Fruit fly (Drosophila melanogaster): Measurements from ENCODE around the gene KrT95D.
A peak's percentile ranks its signal among the peaks of the same experiment; 100 is the strongest.

Gene KrT95D

DNA sequence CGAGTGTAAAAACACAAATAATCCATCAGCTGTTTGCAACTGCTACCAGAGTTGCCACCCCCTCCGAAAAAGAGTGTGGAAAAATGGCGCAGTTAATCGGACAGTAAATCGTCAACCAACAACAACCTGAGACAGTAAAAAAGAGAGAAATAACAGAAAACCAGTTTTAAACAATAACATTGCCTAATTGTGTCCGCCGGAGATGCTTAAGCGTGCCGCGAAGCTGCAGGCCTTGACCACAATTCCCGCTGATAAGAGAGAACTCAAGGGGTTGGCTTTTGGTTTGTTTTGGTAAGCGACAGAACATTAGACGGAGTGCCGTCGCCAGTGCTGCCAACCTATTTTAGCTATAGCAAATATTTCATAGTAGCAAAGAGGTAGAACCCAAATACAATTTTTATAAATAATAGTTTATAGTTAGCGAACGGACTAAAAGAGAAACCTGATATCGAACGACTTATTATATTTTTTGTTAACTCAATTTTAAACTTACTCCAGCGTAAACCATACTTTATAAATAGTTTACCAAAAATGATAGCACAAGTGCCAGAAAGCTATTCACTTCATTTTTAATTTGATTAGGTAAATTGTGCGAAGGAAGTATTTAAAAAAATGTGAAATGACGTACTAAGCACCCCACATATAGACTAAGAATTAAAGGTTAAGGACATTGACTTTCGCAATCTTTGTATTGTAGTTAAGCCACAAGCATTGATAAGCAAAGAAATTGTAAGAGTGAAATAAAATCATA, 19.2 kb upstream of the KrT95D start, which contains the start of the genes Atg6 and Pisd (continued):
- TF ChIP-seq hb (GFP tag; IDR thresholded peaks at IDR 0.05; ENCODE audit: partially characterized antibody): no peak
- TF ChIP-seq bab2 (GFP tag; optimal IDR thresholded peaks at IDR 0.05): no peak
- TF ChIP-seq CG31224 (GFP tag; IDR thresholded peaks at IDR 0.05): 0 out of 2 replicates have a peak, but pooled peaks have one; percentile 15
- peak; percentile 39 for TF ChIP-seq Side (GFP tag; optimal IDR thresholded peaks at IDR 0.05)
- peak; percentile 25 for TF ChIP-seq gem (tag; optimal IDR thresholded peaks at IDR 0.05)
- no peak for TF ChIP-seq tll (GFP tag; optimal IDR thresholded peaks at IDR 0.05)
- no peak for TF ChIP-seq D19B (GFP tag; optimal IDR thresholded peaks at IDR 0.05)
- no peak for TF ChIP-seq yki (optimal IDR thresholded peaks at IDR 0.05)
- no peak for TF ChIP-seq CG15696 (tag; optimal IDR thresholded peaks at IDR 0.05)
- no peak for TF ChIP-seq CG8089 (GFP tag; optimal IDR thresholded peaks at IDR 0.05)
- TF ChIP-seq Sry-β (GFP tag; optimal IDR thresholded peaks at IDR 0.05): peak; percentile 88
- TF ChIP-seq sisA (GFP tag; IDR thresholded peaks at IDR 0.05): no peak
- TF ChIP-seq trem (tag; optimal IDR thresholded peaks at IDR 0.05): peak; percentile 97
- no peak for TF ChIP-seq Ets65A (GFP tag)
- TF ChIP-seq CG11093 (GFP tag; IDR thresholded peaks at IDR 0.05): no peak
- TF ChIP-seq Ptx1 (GFP tag; IDR thresholded peaks at IDR 0.05): no peak
- TF ChIP-seq Sox102F (GFP tag; optimal IDR thresholded peaks at IDR 0.05): no peak
- peak; percentile 21 for TF ChIP-seq CG10979 (tag; optimal IDR thresholded peaks at IDR 0.05)
- TF ChIP-seq eve (GFP tag; optimal IDR thresholded peaks at IDR 0.05): no peak
- TF ChIP-seq CG2889 (GFP tag; IDR thresholded peaks at IDR 0.05): no peak
- TF ChIP-seq CG3995 (GFP tag; optimal IDR thresholded peaks at IDR 0.05): no peak
- TF ChIP-seq CG13775 (GFP tag; optimal IDR thresholded peaks at IDR 0.05): no peak
- no peak for TF ChIP-seq sc (optimal IDR thresholded peaks at IDR 0.05)
- TF ChIP-seq sc (GFP tag; optimal IDR thresholded peaks at IDR 0.05): no peak
- no peak for TF ChIP-seq Elba2 (GFP tag; optimal IDR thresholded peaks at IDR 0.05)
- peak; percentile 5 for TF ChIP-seq CG12299 (tag; optimal IDR thresholded peaks at IDR 0.05)
- TF ChIP-seq CG12769 (tag; optimal IDR thresholded peaks at IDR 0.05): peak; percentile 75
- no peak for TF ChIP-seq gt (GFP tag; IDR thresholded peaks at IDR 0.05)
- TF ChIP-seq CG31441 (GFP tag; IDR thresholded peaks at IDR 0.05): no peak; the same call in 1 of the 2 replicates
- 0 out of 2 replicates have a peak, but pooled peaks have one; percentile 20 for TF ChIP-seq ranshi (GFP tag; IDR thresholded peaks at IDR 0.05)
- TF ChIP-seq corto (GFP tag; optimal IDR thresholded peaks at IDR 0.05): peak; percentile 6
- peak; percentile 35 for TF ChIP-seq CG15269 (tag; optimal IDR thresholded peaks at IDR 0.05)
- 0 out of 3 replicates have a peak, but pooled peaks have one; percentile 32 for TF ChIP-seq HLH4C (GFP tag; IDR thresholded peaks at IDR 0.05; ENCODE audit: partially characterized antibody)
- TF ChIP-seq Chrac-16 (GFP tag; optimal IDR thresholded peaks at IDR 0.05): peak; percentile 21
- TF ChIP-seq CG12104 (GFP tag; optimal IDR thresholded peaks at IDR 0.05): no peak
- TF ChIP-seq fd96Cb (tag; optimal IDR thresholded peaks at IDR 0.05): no peak
- no peak for TF ChIP-seq CG8290 (GFP tag; optimal IDR thresholded peaks at IDR 0.05)
- TF ChIP-seq CG8290 (tag; optimal IDR thresholded peaks at IDR 0.05): peak in 1 of 2 experiments; percentile 45
- TF ChIP-seq fu2 (GFP tag; optimal IDR thresholded peaks at IDR 0.05): no peak
- TF ChIP-seq repo (GFP tag; optimal IDR thresholded peaks at IDR 0.05): no peak
- no peak for TF ChIP-seq seq (GFP tag; IDR thresholded peaks at IDR 0.05)
- TF ChIP-seq exex (tag; optimal IDR thresholded peaks at IDR 0.05): peak; percentile 55
- TF ChIP-seq zen2 (GFP tag; IDR thresholded peaks at IDR 0.05; ENCODE audit: partially characterized antibody): no peak
- no peak for TF ChIP-seq CG18262 (tag; optimal IDR thresholded peaks at IDR 0.05)
- TF ChIP-seq jigr1 (GFP tag; IDR thresholded peaks at IDR 0.05): no peak
- no peak for TF ChIP-seq tx (GFP tag; optimal IDR thresholded peaks at IDR 0.05)
- peak; percentile 68 for TF ChIP-seq row (GFP tag; IDR thresholded peaks at IDR 0.05)
- no peak for TF ChIP-seq pb (GFP tag; optimal IDR thresholded peaks at IDR 0.05)
- peak; percentile 61 for TF ChIP-seq CG3847 (GFP tag; IDR thresholded peaks at IDR 0.05)
- TF ChIP-seq CG4707 (GFP tag; optimal IDR thresholded peaks at IDR 0.05): no peak
- no peak for TF ChIP-seq CG6654 (GFP tag; optimal IDR thresholded peaks at IDR 0.05)

Measured in whole organism, embryonic.